Worm (Caenorhabditis elegans) whole organism, L4 larva: ENCODE measurements around the gene D1014.6.

Source experiments
- ceh-82 ChIP-seq: sonication (generic microtip); optimal IDR thresholded peaks from 2 replicates; lab custom pipeline; 2017; ENCODE audit warnings: missing biosample characterization, missing genetic modification characterization
- dpl-1 ChIP-seq: fragments of 150-350 bp; optimal IDR thresholded peaks from 2 replicates; lab custom pipeline; 2014; ENCODE audit warnings: missing biosample characterization, missing genetic modification reagents, missing genetic modification characterization
- dve-1 ChIP-seq: sonication (generic microtip); optimal IDR thresholded peaks from 2 replicates; lab custom pipeline; 2017; ENCODE audit warnings: antibody characterized with exemption, mild to moderate bottlenecking, missing genetic modification characterization, missing compliant biosample characterization; ENCODE audit not compliant: insufficient read depth
- lin-15B ChIP-seq: fragments of 150-350 bp; sonication (generic microtip); optimal IDR thresholded peaks from 3 replicates; lab custom pipeline; 2014; ENCODE audit warnings: missing biosample characterization, missing genetic modification characterization
- mdt-29 ChIP-seq: fragments of 200-800 bp; sonication (Bioruptor generic); IDR thresholded peaks from 2 replicates; pipeline ENCODE4 v1.3.6; 2022; ENCODE audit warnings: missing genetic modification reagents, missing genetic modification characterization, missing compliant biosample characterization
- mep-1 ChIP-seq: fragments of 150-350 bp; sonication (generic microtip); optimal IDR thresholded peaks from 3 replicates; lab custom pipeline; 2014; ENCODE audit warnings: missing biosample characterization, missing genetic modification characterization
- nhr-10 ChIP-seq: fragments of 150-350 bp; optimal IDR thresholded peaks from 2 replicates; lab custom pipeline; 2014; ENCODE audit warnings: missing biosample characterization, missing genetic modification characterization
- nhr-11 ChIP-seq: fragments of 150-350 bp; optimal IDR thresholded peaks from 2 replicates; lab custom pipeline; 2014; ENCODE audit warnings: missing biosample characterization, missing genetic modification characterization
- nhr-42 ChIP-seq: fragments of 200-800 bp; sonication (Bioruptor generic); IDR thresholded peaks from 2 replicates; pipeline ENCODE4 v1.3.6; 2022; ENCODE audit warnings: missing genetic modification characterization, missing compliant biosample characterization
- nhr-77 ChIP-seq: fragments of 150-350 bp; optimal IDR thresholded peaks from 2 replicates; lab custom pipeline; 2014; ENCODE audit warnings: missing biosample characterization, missing genetic modification characterization
- rbr-2 ChIP-seq: sonication (generic microtip); optimal IDR thresholded peaks from 2 replicates; lab custom pipeline; 2016; ENCODE audit warnings: missing genotype, missing genetic modification characterization, missing compliant biosample characterization
- unc-62 ChIP-seq, 3 experiments: fragments of 150-350 bp in 1 of 3; sonication (generic microtip); optimal IDR thresholded peaks in 2 of 3; peaks in 1 of 3; 1 replicate in 1 of 3; 2 replicates in 2 of 3; lab custom pipeline; 2014 to 2017; ENCODE audit warnings: missing biosample characterization in 3 of 3, missing genetic modification characterization in 3 of 3, missing genetic modification reagents in 3 of 3, missing genotype in 1 of 3

- no peak for TF ChIP-seq unc-62 (GFP tag; optimal IDR thresholded peaks at IDR 0.05 in 1 of 2; lab: Kevin White, UChicago)
- TF ChIP-seq unc-62 (tag; optimal IDR thresholded peaks at IDR 0.05; lab: Kevin White, UChicago): no peak
- no peak for TF ChIP-seq nhr-77 (tag; lab: Kevin White, UChicago)
- TF ChIP-seq dve-1: no peak
- no peak for TF ChIP-seq ceh-82 (tag; lab: Kevin White, UChicago)
- TF ChIP-seq nhr-10: no peak
- no peak for TF ChIP-seq dpl-1 (GFP tag; lab: Kevin White, UChicago)
- no peak for TF ChIP-seq nhr-11
- no peak for TF ChIP-seq lin-15B (tag; lab: Kevin White, UChicago)
- TF ChIP-seq nhr-42 (GFP tag; lab: Robert Waterston, UW): no peak
- TF ChIP-seq mep-1: no peak
- TF ChIP-seq rbr-2: no peak
- TF ChIP-seq mdt-29 (GFP tag; lab: Robert Waterston, UW): no peak
Observed at ce11 chrV:8117964-8118363, 3.0 kb upstream of the D1014.6 start, which contains the start of gene D1014.7.
